Worm (Caenorhabditis elegans): ENCODE data around the gene ifd-1.
"Not testable (repeated sequence)": the region's sequence is repeated elsewhere in the genome, so short reads cannot be mapped to it uniquely, and the experiment has no call there.

DNA sequence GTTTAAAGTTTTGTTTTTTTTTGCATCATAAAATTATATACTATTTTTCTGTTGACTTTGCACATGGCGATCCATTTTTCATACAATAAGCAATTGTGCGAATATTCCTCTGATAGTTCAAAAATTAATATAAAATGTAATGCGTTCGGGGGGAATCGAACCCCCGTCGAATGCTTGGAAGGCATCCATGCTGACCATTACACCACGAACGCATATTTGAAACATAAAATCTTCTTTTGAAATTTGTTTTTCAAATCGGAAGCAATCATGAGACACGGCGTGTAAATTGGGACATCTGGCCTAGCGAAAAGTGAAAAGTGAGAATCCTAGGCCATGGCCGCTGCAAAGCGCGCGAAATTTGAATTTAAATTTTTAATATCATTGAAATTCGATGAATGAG is 5.8 kb downstream of the ifd-1 start:
- TF ChIP-seq cog-1 (tag; optimal IDR thresholded peaks at IDR 0.05); klf-2 (GFP tag; conservative IDR thresholded peaks at IDR 0.05); med-1 (GFP tag; optimal IDR thresholded peaks at IDR 0.05; ENCODE audit: insufficient read depth); flt-1 (GFP tag; IDR thresholded peaks at IDR 0.05); ztf-23 (GFP tag; IDR thresholded peaks at IDR 0.05): not testable (repeated sequence)
- peak; percentile 8; the same call in 1 of the 2 replicates for TF ChIP-seq T22C8.4 (GFP tag; IDR thresholded peaks at IDR 0.05)
